Worm (Caenorhabditis elegans): Measurements from ENCODE around the gene ZK1086.3.

The ZK1086.3 gene

DNA sequence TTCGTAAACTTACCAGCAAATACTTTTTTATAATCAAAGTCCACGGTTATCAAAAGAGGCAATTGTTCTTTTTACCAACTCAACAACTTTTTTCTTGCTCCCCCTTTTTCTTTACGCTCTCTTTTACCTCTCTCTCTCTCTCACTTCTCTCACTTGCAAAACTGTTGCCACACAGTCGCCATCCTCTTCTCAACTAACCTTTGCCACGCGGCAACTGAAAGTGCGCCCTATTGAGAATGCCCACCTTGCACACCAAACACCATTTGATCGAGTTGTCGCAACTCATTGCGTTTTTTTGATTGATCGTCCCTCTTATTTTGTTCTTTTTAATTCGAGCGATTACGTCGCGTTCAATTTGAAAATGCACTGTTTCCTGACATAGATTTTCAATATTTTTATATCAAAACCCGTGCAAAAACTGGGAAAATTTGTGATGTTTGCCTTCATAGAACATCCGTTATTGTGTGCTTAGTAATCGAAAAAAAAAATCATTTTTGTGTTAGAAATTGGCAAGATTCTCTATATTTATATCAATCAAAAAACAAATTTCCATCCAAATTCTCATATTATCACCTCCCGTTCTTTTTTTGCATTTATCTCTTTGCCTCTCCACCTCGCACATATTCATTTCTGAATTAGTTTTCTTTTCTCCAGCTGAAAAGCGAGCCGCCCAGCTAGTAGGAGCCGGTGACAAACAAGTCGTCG lies 43.8 kb upstream of the ZK1086.3 start, which contains the start of gene nhr-71:
Gene nhr-71, plus strand, starts transcription at position 655 of the 705 bp plus-strand sequence.
- TF ChIP-seq pha-4 (tag; optimal IDR thresholded peaks at IDR 0.05): peak; percentile 54
- no peak for TF ChIP-seq hmg-11 (tag; optimal IDR thresholded peaks at IDR 0.05)

DNA sequence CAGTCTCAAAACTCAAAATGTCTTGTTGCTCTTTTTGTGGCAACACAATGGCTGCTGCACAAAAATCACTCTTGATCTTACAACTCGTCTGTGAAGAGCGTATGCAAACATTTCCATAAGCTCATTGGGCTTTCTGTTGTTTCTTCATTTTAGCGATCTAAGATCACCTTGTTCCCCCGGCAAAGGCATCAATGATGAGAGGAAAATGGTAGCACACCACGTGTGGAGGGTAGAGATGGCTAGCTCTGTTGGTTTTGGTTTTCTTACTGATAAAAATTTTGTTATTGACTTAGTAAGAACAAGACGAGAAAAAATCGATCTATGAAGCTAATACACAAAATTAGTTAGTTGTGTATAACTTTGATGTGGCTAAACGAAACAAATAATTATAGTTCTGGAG lies 42.6 kb upstream of the ZK1086.3 start:
- TF ChIP-seq pha-4 (tag; optimal IDR thresholded peaks at IDR 0.05) (peak; percentile 77), pqm-1 (tag; optimal IDR thresholded peaks at IDR 0.05) (peak; percentile 25), lin-39 (tag; optimal IDR thresholded peaks at IDR 0.05) (no peak), elt-2 (tag; optimal IDR thresholded peaks at IDR 0.05) (peak; percentile 8), snpc-4 (tag; optimal IDR thresholded peaks at IDR 0.05) (no peak)

DNA sequence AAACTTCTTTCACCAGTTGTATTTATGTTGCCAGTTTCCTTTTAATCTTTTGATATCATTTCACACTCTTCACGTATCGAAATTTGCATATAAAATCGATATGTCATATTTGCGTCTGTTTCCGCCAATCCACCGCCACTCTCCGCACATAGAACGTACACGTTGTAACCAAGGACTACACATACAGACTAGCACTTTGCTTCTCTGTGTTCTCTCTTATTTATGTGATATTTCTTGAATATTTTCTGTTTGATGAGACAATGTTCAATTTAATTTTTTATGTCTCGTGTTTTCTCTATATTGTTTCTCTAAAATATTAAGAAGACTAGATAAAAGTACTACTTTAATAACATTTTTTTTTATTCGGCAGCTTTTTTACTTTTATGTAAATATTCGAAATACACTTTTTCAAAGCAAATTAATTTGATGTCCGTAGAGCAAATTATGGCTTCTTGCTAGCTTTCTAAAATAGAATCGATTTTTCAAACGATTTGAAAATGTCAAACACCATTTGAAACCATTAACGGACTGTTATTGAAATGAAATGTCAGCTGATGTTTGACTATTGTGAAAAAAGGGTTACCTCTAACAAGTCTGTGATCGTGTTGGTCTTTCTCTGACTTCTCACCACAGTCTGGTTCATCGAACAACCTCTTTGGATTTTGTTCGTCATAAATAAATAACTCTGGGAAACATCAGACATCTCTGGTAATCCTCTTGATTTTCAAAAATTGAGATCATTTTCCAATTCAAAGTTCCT lies 37.6 kb upstream of the ZK1086.3 start:
- peak; percentile 30 for TF ChIP-seq nfya-1 (tag; optimal IDR thresholded peaks at IDR 0.05; ENCODE audit: insufficient read depth)
- TF ChIP-seq elt-2 (tag; optimal IDR thresholded peaks at IDR 0.05): peak; percentile 21
- peak; percentile 26 for TF ChIP-seq pha-4 (tag; optimal IDR thresholded peaks at IDR 0.05)
- TF ChIP-seq jun-1 (tag; optimal IDR thresholded peaks at IDR 0.05): no peak

DNA sequence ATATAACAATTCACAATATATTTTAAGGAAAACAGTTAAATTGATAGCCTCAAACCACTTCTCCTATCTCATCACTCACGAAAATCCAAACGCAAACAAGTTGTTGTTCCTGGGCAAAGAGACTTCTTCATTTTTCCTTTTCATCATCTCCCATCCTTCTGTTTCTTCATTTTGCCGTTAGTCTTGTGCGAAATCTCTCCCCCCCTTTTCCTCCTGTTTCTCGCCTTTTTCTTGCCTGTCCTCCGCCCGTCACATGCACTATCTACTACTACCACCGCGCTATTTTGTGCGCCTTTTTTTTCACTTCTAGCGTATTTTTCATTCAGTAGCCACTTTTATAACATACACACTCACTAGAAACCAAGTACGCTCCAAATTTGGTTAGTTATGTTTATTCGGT lies 36.1 kb upstream of the ZK1086.3 start:
- TF ChIP-seq ztf-11 (tag; optimal IDR thresholded peaks at IDR 0.05) (no peak), nhr-43 (tag; optimal IDR thresholded peaks at IDR 0.05; ENCODE audit: poor library complexity, severe bottlenecking) (peak; percentile 17), nhr-12 (tag; optimal IDR thresholded peaks at IDR 0.05) (no peak), ceh-16 (tag; optimal IDR thresholded peaks at IDR 0.05) (no peak), mml-1 (tag; optimal IDR thresholded peaks at IDR 0.05) (no peak), jun-1 (tag; optimal IDR thresholded peaks at IDR 0.05) (no peak), nhr-77 (tag; optimal IDR thresholded peaks at IDR 0.05) (no peak), mdl-1 (tag; optimal IDR thresholded peaks at IDR 0.05) (no peak), ceh-28 (tag; optimal IDR thresholded peaks at IDR 0.05) (no peak), nhr-237 (tag; optimal IDR thresholded peaks at IDR 0.05) (no peak), ama-1 (optimal IDR thresholded peaks at IDR 0.05) (no peak), fkh-2 (tag; optimal IDR thresholded peaks at IDR 0.05) (no peak), pha-4 (tag; optimal IDR thresholded peaks at IDR 0.05) (no peak), hmg-11 (tag; optimal IDR thresholded peaks at IDR 0.05) (peak; percentile 71), ceh-9 (tag; optimal IDR thresholded peaks at IDR 0.05) (no peak), nhr-25 (tag; optimal IDR thresholded peaks at IDR 0.05) (peak; percentile 1), nhr-11 (tag; optimal IDR thresholded peaks at IDR 0.05) (no peak), nhr-23 (tag; optimal IDR thresholded peaks at IDR 0.05) (peak; percentile 46), ZK546.5 (tag; optimal IDR thresholded peaks at IDR 0.05) (no peak), fkh-10 (GFP tag; optimal IDR thresholded peaks at IDR 0.05) (no peak), unc-62 (GFP tag; optimal IDR thresholded peaks at IDR 0.05) (no peak), fos-1 (tag; optimal IDR thresholded peaks at IDR 0.05) (no peak), daf-12 (tag; optimal IDR thresholded peaks at IDR 0.05) (no peak), nfya-1 (tag; optimal IDR thresholded peaks at IDR 0.05; ENCODE audit: insufficient read depth) (peak; percentile 37), nhr-67 (tag; optimal IDR thresholded peaks at IDR 0.05) (no peak)

DNA sequence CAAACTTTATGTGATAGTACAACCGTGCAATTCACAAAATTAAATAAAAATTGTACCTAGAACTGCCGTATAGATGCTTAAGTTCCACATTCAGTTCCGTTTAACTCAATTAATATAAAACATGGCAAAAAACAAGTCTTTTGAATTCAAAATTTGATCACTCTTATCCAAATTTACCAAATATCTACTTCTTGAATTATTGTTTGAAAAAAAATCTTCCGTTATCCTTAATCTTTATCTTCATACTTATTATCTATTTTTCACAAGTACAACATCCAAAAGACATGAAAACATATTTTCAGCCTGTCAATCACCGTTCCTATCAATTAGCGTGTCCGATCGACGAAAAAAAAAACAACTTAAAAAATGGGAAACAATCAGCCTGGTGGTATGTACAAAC lies 35.2 kb upstream of the ZK1086.3 start, which contains the start of gene aakb-1:
Gene aakb-1, plus strand, starts transcription at position 301 of the 400 bp plus-strand sequence.
- TF ChIP-seq pha-4 (tag; optimal IDR thresholded peaks at IDR 0.05) (no peak), lsy-12 (tag; optimal IDR thresholded peaks at IDR 0.05) (no peak), fkh-10 (GFP tag; optimal IDR thresholded peaks at IDR 0.05) (no peak), zag-1 (tag; optimal IDR thresholded peaks at IDR 0.05) (no peak), elt-3 (tag; optimal IDR thresholded peaks at IDR 0.05) (no peak), nhr-67 (tag; optimal IDR thresholded peaks at IDR 0.05) (no peak), nhr-12 (tag; optimal IDR thresholded peaks at IDR 0.05) (no peak), ceh-28 (tag; optimal IDR thresholded peaks at IDR 0.05) (no peak), fos-1 (tag; optimal IDR thresholded peaks at IDR 0.05) (no peak), nhr-76 (tag; optimal IDR thresholded peaks at IDR 0.05) (no peak), ztf-11 (tag; optimal IDR thresholded peaks at IDR 0.05) (no peak), nhr-23 (tag; optimal IDR thresholded peaks at IDR 0.05) (no peak), pqm-1 (tag; optimal IDR thresholded peaks at IDR 0.05) (no peak), ZK546.5 (tag; optimal IDR thresholded peaks at IDR 0.05) (no peak), ceh-9 (tag; optimal IDR thresholded peaks at IDR 0.05) (no peak), jun-1 (tag; optimal IDR thresholded peaks at IDR 0.05) (no peak), skn-1 (tag; optimal IDR thresholded peaks at IDR 0.05) (no peak), tbx-2 (tag; optimal IDR thresholded peaks at IDR 0.05) (no peak), nhr-77 (tag; optimal IDR thresholded peaks at IDR 0.05) (no peak)

Data from whole organism, L3 larva.